Worm (Caenorhabditis elegans) whole organism, L3 larva: ENCODE measurements around the gene spp-21.

Experiments
- aly-2 ChIP-seq: fragments of 150-350 bp; optimal IDR thresholded peaks from 2 replicates; lab custom pipeline; 2014; ENCODE audit warnings: missing biosample characterization, missing genetic modification characterization
- nhr-25 ChIP-seq: sonication (generic microtip); optimal IDR thresholded peaks from 2 replicates; lab custom pipeline; 2017; ENCODE audit warnings: missing biosample characterization, missing genetic modification characterization
- skn-1 ChIP-seq: fragments of 150-350 bp; optimal IDR thresholded peaks from 2 replicates; lab custom pipeline; 2014; ENCODE audit warnings: missing biosample characterization, missing genetic modification characterization

DNA sequence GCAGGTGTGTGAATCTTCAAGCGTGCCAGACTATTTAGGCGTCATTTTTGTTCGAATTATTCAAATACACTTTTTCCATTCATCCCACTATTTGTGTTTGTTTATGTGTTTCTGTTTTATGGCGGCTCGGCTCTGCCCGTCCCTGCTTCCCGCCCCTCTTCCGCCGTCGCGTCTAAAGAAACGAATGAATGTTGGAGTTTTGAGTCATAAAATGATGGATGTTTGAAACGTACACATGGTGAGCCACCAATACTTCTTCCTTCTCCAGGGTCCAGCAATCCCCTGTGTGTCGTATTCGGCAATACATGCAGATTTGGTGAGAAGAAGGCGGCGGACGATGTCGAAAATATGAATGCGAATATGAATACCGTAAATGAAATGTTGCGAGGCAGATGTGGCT, 26.9 kb upstream of the spp-21 start:
- TF ChIP-seq aly-2 (tag; lab: Kevin White, UChicago) (no peak), skn-1 (tag; lab: Kevin White, UChicago) (no peak), nhr-25 (no peak)
